Worm (Caenorhabditis elegans) whole organism, L1 larva: ENCODE measurements around the gene cbn-1.

Experiments
- efl-1 ChIP-seq, 4 experiments: fragments of 150-350 bp; optimal IDR thresholded peaks in 3 of 4; peaks in 1 of 4; 1 replicate in 1 of 4; 2 replicates in 3 of 4; lab custom pipeline; 2014; ENCODE audit warnings: missing biosample characterization in 2 of 4, missing genetic modification characterization in 2 of 4, missing genetic modification reagents in 2 of 4
- fkh-10 ChIP-seq: sonication (generic microtip); optimal IDR thresholded peaks from 2 replicates; lab custom pipeline; 2017; ENCODE audit warnings: missing biosample characterization, missing genetic modification reagents, missing genetic modification characterization
- lin-13 ChIP-seq: fragments of 150-350 bp; optimal IDR thresholded peaks from 2 replicates; lab custom pipeline; 2014; ENCODE audit warnings: missing biosample characterization, missing genetic modification reagents, missing genetic modification characterization
- lin-39 ChIP-seq: fragments of 150-350 bp; optimal IDR thresholded peaks from 2 replicates; lab custom pipeline; 2014; ENCODE audit warnings: missing biosample characterization, missing genetic modification reagents, missing genetic modification characterization
- mdl-1 ChIP-seq, 2 experiments: fragments of 150-350 bp; optimal IDR thresholded peaks; 2 replicates each; lab custom pipeline; 2014 to 2017; ENCODE audit warnings: missing biosample characterization in 2 of 2, missing genetic modification characterization in 2 of 2, inconsistent platforms in 1 of 2
- nhr-76 ChIP-seq: sonication (generic microtip); optimal IDR thresholded peaks from 2 replicates; lab custom pipeline; 2017; ENCODE audit warnings: missing biosample characterization, missing genetic modification characterization
- nhr-77 ChIP-seq: fragments of 150-350 bp; optimal IDR thresholded peaks from 2 replicates; lab custom pipeline; 2014; ENCODE audit warnings: missing biosample characterization, missing genetic modification characterization
- pag-3 ChIP-seq: sonication (generic microtip); optimal IDR thresholded peaks from 2 replicates; lab custom pipeline; 2017; ENCODE audit warnings: missing genetic modification characterization, mild to moderate bottlenecking, missing compliant biosample characterization, antibody characterized with exemption, borderline replicate concordance; ENCODE audit not compliant: insufficient read depth
- pqm-1 ChIP-seq: sonication (generic microtip); optimal IDR thresholded peaks from 3 replicates; lab custom pipeline; 2017; ENCODE audit warnings: missing biosample characterization, missing genetic modification characterization

ce11 chrII:340714-341113 lies 8.4 kb upstream of the cbn-1 start:
- TF ChIP-seq pag-3 (tag; lab: Kevin White, UChicago) (no peak), fkh-10 (GFP tag; lab: Kevin White, UChicago) (no peak), mdl-1 (tag; optimal IDR thresholded peaks at IDR 0.05; lab: Kevin White, UChicago) (no peak), efl-1 (optimal IDR thresholded peaks at IDR 0.05; lab: Kevin White, UChicago) (no peak), efl-1 (GFP tag; optimal IDR thresholded peaks at IDR 0.05 in 1 of 2; lab: Kevin White, UChicago) (peak in 1 of 2 experiments; percentile 28), pqm-1 (no peak), lin-13 (GFP tag; lab: Kevin White, UChicago) (no peak), nhr-76 (tag; lab: Kevin White, UChicago) (no peak), nhr-77 (no peak), lin-39 (tag; lab: Kevin White, UChicago) (no peak)
